Worm (Caenorhabditis elegans) whole organism, L2 larva: ENCODE results near the gene clec-33.

Experiments used
- dmd-4 ChIP-seq: sonication (generic microtip); optimal IDR thresholded peaks from 2 replicates; lab custom pipeline; 2017; ENCODE audit warnings: missing biosample characterization, missing genetic modification characterization
- lin-11 ChIP-seq: fragments of 150-350 bp; sonication (generic microtip); optimal IDR thresholded peaks from 2 replicates; lab custom pipeline; 2014; ENCODE audit warnings: missing biosample characterization, missing genetic modification characterization, inconsistent platforms, mixed read lengths
- lsy-2 ChIP-seq, 2 experiments: fragments of 150-350 bp in 1 of 2; sonication (generic microtip) in 1 of 2; optimal IDR thresholded peaks; 2 replicates each; lab custom pipeline; 2014 to 2017; ENCODE audit warnings: missing biosample characterization in 2 of 2, missing genetic modification characterization in 2 of 2
- mbf-1 ChIP-seq: sonication (generic microtip); optimal IDR thresholded peaks from 2 replicates; lab custom pipeline; 2017; ENCODE audit warnings: missing biosample characterization, missing genetic modification characterization
- mdl-1 ChIP-seq, 2 experiments: fragments of 150-350 bp in 1 of 2; sonication (generic microtip) in 1 of 2; optimal IDR thresholded peaks; 2 replicates each; lab custom pipeline; 2017; ENCODE audit warnings: missing biosample characterization in 2 of 2, missing genetic modification characterization in 2 of 2
- nhr-11 ChIP-seq: fragments of 150-350 bp; optimal IDR thresholded peaks from 2 replicates; lab custom pipeline; 2014; ENCODE audit warnings: missing biosample characterization, missing genetic modification characterization
- nhr-12 ChIP-seq: fragments of 150-350 bp; optimal IDR thresholded peaks from 2 replicates; lab custom pipeline; 2014; ENCODE audit warnings: missing biosample characterization, missing genetic modification characterization
- skn-1 ChIP-seq: sonication (generic microtip); optimal IDR thresholded peaks from 2 replicates; lab custom pipeline; 2017; ENCODE audit warnings: missing biosample characterization, missing genetic modification characterization
- snpc-4 ChIP-seq: fragments of 150-350 bp; optimal IDR thresholded peaks from 2 replicates; lab custom pipeline; 2014; ENCODE audit warnings: missing biosample characterization, missing genetic modification characterization
- unc-62 ChIP-seq: fragments of 150-350 bp; optimal IDR thresholded peaks from 2 replicates; lab custom pipeline; 2014; ENCODE audit warnings: missing biosample characterization, missing genetic modification reagents, missing genetic modification characterization

- no peak for TF ChIP-seq nhr-12 (tag; lab: Kevin White, UChicago)
- no peak for TF ChIP-seq lsy-2 (tag; optimal IDR thresholded peaks at IDR 0.05; lab: Kevin White, UChicago)
- no peak for TF ChIP-seq unc-62 (GFP tag; lab: Kevin White, UChicago)
- no peak for TF ChIP-seq dmd-4 (tag; lab: Kevin White, UChicago)
- TF ChIP-seq skn-1 (tag; lab: Kevin White, UChicago), result no peak
- no peak for TF ChIP-seq snpc-4 (tag; lab: Kevin White, UChicago)
- no peak for TF ChIP-seq mdl-1 (tag; optimal IDR thresholded peaks at IDR 0.05; lab: Kevin White, UChicago)
- no peak for TF ChIP-seq mbf-1 (tag; lab: Kevin White, UChicago)
- no peak for TF ChIP-seq lin-11 (tag; lab: Kevin White, UChicago)
- TF ChIP-seq nhr-11, result no peak
Observed at ce11 chrV:16871387-16871786, 1.7 kb upstream of the clec-33 start, which contains the start of gene thn-4.
